Worm (Caenorhabditis elegans): ENCODE results near the gene mrck-1.

The mrck-1 gene

DNA sequence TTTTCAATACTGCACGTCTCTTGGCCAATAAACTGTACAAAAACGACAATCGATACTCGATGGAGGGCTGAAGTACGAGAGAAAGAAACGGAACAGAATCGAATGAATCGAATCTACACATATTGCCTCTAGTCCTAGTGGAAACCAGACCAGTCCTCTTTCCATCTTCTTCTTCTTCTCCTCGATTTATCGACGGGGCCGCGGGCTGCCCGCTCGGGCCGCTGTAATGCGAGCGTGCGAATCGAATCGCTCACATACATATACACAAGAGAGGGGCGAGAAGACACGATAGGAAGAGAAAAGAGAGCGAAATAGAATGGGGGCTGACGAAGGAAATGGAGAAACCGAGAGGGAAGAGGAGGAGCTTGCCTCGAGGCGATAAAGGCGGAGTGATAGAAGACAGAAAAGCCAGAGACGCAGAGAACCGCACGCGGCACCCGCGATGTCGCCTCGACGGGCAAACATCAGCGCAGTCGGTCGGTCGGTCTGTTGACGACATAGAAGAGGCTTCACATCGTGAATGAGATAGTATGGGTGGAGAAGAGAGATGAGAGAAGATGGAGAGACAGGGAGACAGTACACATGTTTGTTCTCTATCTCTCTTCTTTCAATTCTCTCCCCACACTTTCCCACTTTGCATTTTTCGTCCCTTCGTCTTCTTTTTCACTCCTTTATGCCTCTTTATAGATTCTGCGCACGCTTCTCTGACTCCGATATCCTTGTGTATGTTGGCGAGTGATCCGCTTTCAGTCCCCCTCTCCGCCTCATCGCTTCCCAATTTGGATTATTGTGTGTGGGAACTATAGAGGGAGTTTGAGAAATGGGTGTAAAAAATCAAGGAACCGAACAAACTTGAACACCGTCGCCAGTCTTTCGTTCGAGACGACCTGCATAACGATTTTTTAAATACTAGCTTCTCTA, 39.5 kb downstream of the mrck-1 start (continued):
- TF ChIP-seq xnd-1 (tag; optimal IDR thresholded peaks at IDR 0.05) (no peak), nhr-27 (tag; optimal IDR thresholded peaks at IDR 0.05) (no peak), Y95B8A.8 (GFP tag; IDR thresholded peaks at IDR 0.05) (peak; percentile 39; the same call in 1 of the 2 replicates), nhr-80 (tag; optimal IDR thresholded peaks at IDR 0.05) (peak; percentile 36), rcor-1 (GFP tag; IDR thresholded peaks at IDR 0.05) (peak; percentile 70), attf-3 (GFP tag; conservative IDR thresholded peaks at IDR 0.05) (peak; percentile 54; the same call in 1 of the 2 replicates), chd-7 (tag; optimal IDR thresholded peaks at IDR 0.05) (peak; percentile 94), somi-1 (GFP tag; optimal IDR thresholded peaks at IDR 0.05) (peak; percentile 88), ztf-25 (GFP tag; IDR thresholded peaks at IDR 0.05) (no peak), F57A8.1 (GFP tag; optimal IDR thresholded peaks at IDR 0.05) (no peak), madf-3 (GFP tag; IDR thresholded peaks at IDR 0.05) (peak; percentile 50; the same call in 1 of the 2 replicates), F33H1.4 (GFP tag; IDR thresholded peaks at IDR 0.05) (no peak), K11D2.4 (GFP tag; IDR thresholded peaks at IDR 0.05) (peak; percentile 81; the same call in 1 of the 2 replicates), ama-1 (optimal IDR thresholded peaks at IDR 0.05) (peak; percentile 98), ama-1 (GFP tag; optimal IDR thresholded peaks at IDR 0.05) (peak in 1 of 2 experiments; percentile 15), sptf-2 (GFP tag; optimal IDR thresholded peaks at IDR 0.05) (no peak), tbp1 (GFP tag; optimal IDR thresholded peaks at IDR 0.05) (peak; percentile 52), egl-44 (GFP tag; IDR thresholded peaks at IDR 0.05) (peak; percentile 88), nhr-90 (tag; optimal IDR thresholded peaks at IDR 0.05) (peak; percentile 26), athp-1 (tag; optimal IDR thresholded peaks at IDR 0.05) (no peak), ztf-18 (tag; optimal IDR thresholded peaks at IDR 0.05) (peak; percentile 32), rpc-1 (optimal IDR thresholded peaks at IDR 0.05) (no peak), rpc-1 (tag; optimal IDR thresholded peaks at IDR 0.05) (no peak), mel-28 (tag; optimal IDR thresholded peaks at IDR 0.05; ENCODE audit: borderline replicate concordance) (no peak), snpc-1.1 (tag; optimal IDR thresholded peaks at IDR 0.05; ENCODE audit: insufficient read depth) (no peak), F52B5.7 (tag; optimal IDR thresholded peaks at IDR 0.05) (no peak), lin-26 (GFP tag; IDR thresholded peaks at IDR 0.05) (peak; percentile 76; the same call in 1 of the 2 replicates), snpc-4 (GFP tag; optimal IDR thresholded peaks at IDR 0.05) (no peak), snpc-4 (tag; optimal IDR thresholded peaks at IDR 0.05) (peak; percentile 58 to 69 (median 62)), tlf-1 (GFP tag; optimal IDR thresholded peaks at IDR 0.05) (peak; percentile 36), madf-8 (GFP tag; conservative IDR thresholded peaks at IDR 0.05) (no peak), B0336.3 (GFP tag; IDR thresholded peaks at IDR 0.05) (peak; percentile 89), ztf-28 (GFP tag; IDR thresholded peaks at IDR 0.05) (no peak), aptf-2 (GFP tag; conservative IDR thresholded peaks at IDR 0.05) (no peak), snpc-3.4 (tag; optimal IDR thresholded peaks at IDR 0.05) (peak; percentile 66), dpff-1 (tag; optimal IDR thresholded peaks at IDR 0.05) (no peak), dox-1 (GFP tag; IDR thresholded peaks at IDR 0.05) (peak; percentile 59; the same call in 1 of the 2 replicates), hmg-1.2 (GFP tag; IDR thresholded peaks at IDR 0.05) (peak; percentile 97), madf-6 (GFP tag; IDR thresholded peaks at IDR 0.05) (peak; percentile 17; the same call in 1 of the 2 replicates), ceh-91 (GFP tag; IDR thresholded peaks at IDR 0.05) (no peak), pbrm-1 (GFP tag; IDR thresholded peaks at IDR 0.05) (peak; percentile 81), let-526 (GFP tag; IDR thresholded peaks at IDR 0.05) (peak; percentile 8; the same call in 1 of the 2 replicates), Y53G8AR.9 (GFP tag; conservative IDR thresholded peaks at IDR 0.05) (peak; percentile 62; the same call in 1 of the 2 replicates), mxl-1 (tag; optimal IDR thresholded peaks at IDR 0.05) (peak; percentile 42), F22D6.2 (tag; optimal IDR thresholded peaks at IDR 0.05) (peak; percentile 67), Y53F4B.3 (GFP tag; IDR thresholded peaks at IDR 0.05) (no peak), ets-4 (GFP tag; optimal IDR thresholded peaks at IDR 0.05) (no peak)
